Worm (Caenorhabditis elegans): ENCODE data around the gene msp-33.

The msp-33 gene

DNA sequence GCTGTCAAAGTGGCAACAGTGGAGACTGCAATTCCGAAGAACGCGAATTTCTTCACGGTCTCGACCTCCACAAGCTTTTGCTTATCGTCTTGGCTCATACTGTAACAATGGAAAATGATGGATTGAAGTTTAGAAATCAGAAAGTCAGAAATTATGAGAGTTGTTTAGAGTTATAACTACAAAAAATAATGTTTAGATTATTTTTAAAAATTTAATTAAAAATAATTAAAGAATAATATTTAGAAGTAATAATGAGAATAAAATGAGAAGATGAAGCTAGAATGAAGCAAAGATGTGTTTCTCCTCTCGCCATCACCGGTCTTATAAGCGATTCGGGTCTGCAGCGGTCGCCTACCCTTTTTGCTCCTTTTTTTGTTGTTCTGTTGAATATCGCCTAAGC lies 19.5 kb downstream of the msp-33 start, which contains the start of gene col-73:
TSS of gene col-73 (minus strand) at position 101 of the 400 bp plus-strand sequence.
- no peak for TF ChIP-seq nhr-43 (tag; optimal IDR thresholded peaks at IDR 0.05; ENCODE audit: poor library complexity, severe bottlenecking)
- no peak for TF ChIP-seq zag-1 (tag; optimal IDR thresholded peaks at IDR 0.05)
- no peak for TF ChIP-seq nhr-67 (tag; optimal IDR thresholded peaks at IDR 0.05)
- TF ChIP-seq unc-62 (GFP tag; optimal IDR thresholded peaks at IDR 0.05) = no peak

DNA sequence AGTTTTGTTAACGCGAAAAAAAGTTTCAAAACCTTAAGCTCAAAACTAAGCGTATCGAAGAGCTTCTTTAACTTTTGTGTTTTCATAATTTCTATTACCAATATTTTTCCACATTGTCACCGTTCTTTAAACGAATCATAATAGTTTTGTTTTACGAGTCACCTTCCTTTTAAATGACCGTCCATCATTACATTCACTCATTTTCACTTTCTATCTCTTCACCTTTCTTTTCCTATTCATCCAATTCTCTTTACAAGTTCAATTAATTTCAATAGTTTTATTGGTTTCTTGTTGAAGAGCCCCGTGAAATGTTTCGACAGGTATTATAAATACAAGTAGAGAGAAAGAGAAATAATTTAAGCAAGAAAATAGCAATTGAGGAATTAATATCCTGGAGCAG lies 20.7 kb downstream of the msp-33 start:
- no peak for TF ChIP-seq ama-1 (optimal IDR thresholded peaks at IDR 0.05)
- TF ChIP-seq ztf-4 (tag; optimal IDR thresholded peaks at IDR 0.05) = no peak
- no peak for TF ChIP-seq nhr-12 (tag; optimal IDR thresholded peaks at IDR 0.05)
- no peak for TF ChIP-seq elt-2 (tag; optimal IDR thresholded peaks at IDR 0.05)
- peak; percentile 35 for TF ChIP-seq nhr-43 (tag; optimal IDR thresholded peaks at IDR 0.05; ENCODE audit: poor library complexity, severe bottlenecking)
- no peak for TF ChIP-seq pqm-1 (tag; optimal IDR thresholded peaks at IDR 0.05)

DNA sequence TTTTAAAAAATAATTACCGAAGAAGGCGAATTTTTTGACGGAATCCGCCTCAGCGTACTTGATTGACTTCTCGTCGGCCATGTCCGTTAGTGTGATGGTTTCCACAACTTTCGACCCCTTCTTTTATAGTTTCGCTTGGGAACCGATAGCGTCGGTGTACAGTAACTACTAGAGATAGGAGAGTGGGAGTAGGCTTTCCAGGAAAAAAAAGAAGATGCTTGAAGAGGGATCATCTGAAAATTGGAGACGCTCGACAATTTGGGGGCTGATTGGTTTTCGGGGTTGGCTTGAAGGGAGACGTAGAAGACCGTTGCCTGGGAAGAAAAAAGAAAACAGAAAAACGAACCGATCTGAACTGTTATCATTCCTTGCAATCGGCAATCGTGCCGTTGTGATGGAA lies 21.8 kb downstream of the msp-33 start, which contains the start of gene col-20:
TSS of gene col-20 (minus strand) at position 101 of the 400 bp plus-strand sequence.
- TF ChIP-seq ceh-9 (tag; optimal IDR thresholded peaks at IDR 0.05) (no peak), zag-1 (tag; optimal IDR thresholded peaks at IDR 0.05) (no peak), R02D3.7 (tag; optimal IDR thresholded peaks at IDR 0.05) (no peak), nhr-77 (tag; optimal IDR thresholded peaks at IDR 0.05) (no peak), elt-3 (tag; optimal IDR thresholded peaks at IDR 0.05) (no peak), unc-62 (GFP tag; optimal IDR thresholded peaks at IDR 0.05) (no peak), unc-39 (tag; optimal IDR thresholded peaks at IDR 0.05) (no peak), ztf-11 (tag; optimal IDR thresholded peaks at IDR 0.05) (no peak), nhr-43 (tag; optimal IDR thresholded peaks at IDR 0.05; ENCODE audit: poor library complexity, severe bottlenecking) (no peak)

DNA sequence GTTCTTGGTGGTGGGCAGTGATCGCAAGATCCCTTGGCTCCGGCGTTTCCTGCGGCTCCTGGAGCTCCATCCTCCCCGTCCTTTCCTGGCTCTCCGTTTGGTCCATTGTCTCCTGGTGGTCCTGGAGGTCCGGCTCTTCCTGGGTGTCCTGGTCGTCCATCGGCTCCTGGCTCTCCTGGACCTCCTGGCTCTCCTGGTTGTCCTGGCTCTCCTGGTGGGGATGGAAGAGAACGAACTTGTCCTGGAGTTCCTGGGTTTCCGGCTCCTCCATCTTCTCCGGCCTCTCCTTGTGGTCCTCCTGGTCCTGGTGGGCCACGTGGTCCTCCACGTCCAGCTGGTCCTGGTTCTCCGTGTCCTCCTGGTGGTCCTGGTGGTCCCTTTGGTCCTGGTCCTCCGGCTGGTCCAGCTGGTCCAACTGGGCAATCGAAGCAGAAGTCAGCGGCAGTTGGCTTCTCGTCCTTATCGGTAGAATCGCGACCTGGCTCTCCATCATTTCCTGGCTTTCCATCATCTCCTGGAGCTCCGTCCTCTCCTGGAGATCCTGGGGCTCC lies 22.6 kb downstream of the msp-33 start:
- TF ChIP-seq daf-12 (tag; optimal IDR thresholded peaks at IDR 0.05) (no peak), tbx-2 (tag; optimal IDR thresholded peaks at IDR 0.05) (no peak), snpc-4 (tag; optimal IDR thresholded peaks at IDR 0.05) (no peak), nhr-43 (tag; optimal IDR thresholded peaks at IDR 0.05; ENCODE audit: poor library complexity, severe bottlenecking) (no peak), ZK546.5 (tag; optimal IDR thresholded peaks at IDR 0.05) (no peak), fkh-2 (tag; optimal IDR thresholded peaks at IDR 0.05) (no peak), unc-62 (GFP tag; optimal IDR thresholded peaks at IDR 0.05) (no peak), zag-1 (tag; optimal IDR thresholded peaks at IDR 0.05) (no peak), nhr-67 (tag; optimal IDR thresholded peaks at IDR 0.05) (no peak), nhr-25 (tag; optimal IDR thresholded peaks at IDR 0.05) (no peak), nhr-237 (tag; optimal IDR thresholded peaks at IDR 0.05) (no peak), egl-5 (tag; optimal IDR thresholded peaks at IDR 0.05) (no peak), nfya-1 (tag; optimal IDR thresholded peaks at IDR 0.05; ENCODE audit: insufficient read depth) (no peak), R02D3.7 (tag; optimal IDR thresholded peaks at IDR 0.05) (no peak), lin-39 (tag; optimal IDR thresholded peaks at IDR 0.05) (no peak), nhr-28 (tag; optimal IDR thresholded peaks at IDR 0.05) (no peak)

DNA sequence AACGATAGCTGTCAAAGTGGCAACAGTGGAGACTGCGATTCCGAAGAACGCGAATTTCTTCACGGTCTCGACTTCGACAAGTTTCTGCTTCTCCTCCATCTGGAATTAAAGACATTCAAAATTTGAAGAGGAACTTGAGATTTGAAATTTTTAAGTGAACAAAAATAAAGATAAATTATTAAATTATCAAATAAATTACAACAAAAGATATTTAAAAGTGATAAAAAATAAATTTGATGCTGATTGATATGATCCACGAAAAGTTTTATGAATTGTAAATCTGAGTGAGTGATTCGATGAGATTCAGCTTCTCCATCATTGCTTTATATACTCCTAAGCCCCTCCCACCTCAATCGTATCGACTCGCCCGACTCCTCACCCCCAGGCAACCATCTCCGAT lies 25.0 kb downstream of the msp-33 start, which contains the start of gene col-17:
TSS of gene col-17 (minus strand) at position 101 of the 400 bp plus-strand sequence.
- TF ChIP-seq nhr-43 (tag; optimal IDR thresholded peaks at IDR 0.05; ENCODE audit: poor library complexity, severe bottlenecking) (no peak), elt-3 (tag; optimal IDR thresholded peaks at IDR 0.05) (no peak), eor-1 (tag; optimal IDR thresholded peaks at IDR 0.05) (no peak), R02D3.7 (tag; optimal IDR thresholded peaks at IDR 0.05) (no peak)

DNA sequence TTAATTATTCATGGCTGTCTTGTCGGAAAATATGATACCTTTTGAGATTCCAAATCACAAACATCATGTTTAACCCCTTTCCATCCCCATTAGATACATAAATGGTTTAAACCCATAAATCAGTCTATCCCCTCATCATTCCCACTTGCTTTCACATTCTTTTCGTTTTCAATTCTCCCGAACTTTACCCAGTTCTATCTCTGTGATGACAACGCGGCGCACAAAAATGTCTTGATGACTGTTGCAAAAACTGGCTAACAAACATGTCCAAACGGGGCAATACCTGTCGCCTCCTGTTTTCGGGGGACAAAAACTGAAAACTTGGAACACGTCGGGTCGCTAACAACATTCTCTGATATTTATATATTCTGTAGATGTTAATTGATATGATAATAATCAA lies 26.4 kb downstream of the msp-33 start:
- no peak for TF ChIP-seq elt-1 (tag; optimal IDR thresholded peaks at IDR 0.05)
- no peak for TF ChIP-seq nhr-11 (tag; optimal IDR thresholded peaks at IDR 0.05)
- TF ChIP-seq nhr-25 (tag; optimal IDR thresholded peaks at IDR 0.05) = peak; percentile 78
- TF ChIP-seq elt-2 (tag; optimal IDR thresholded peaks at IDR 0.05) = no peak
- TF ChIP-seq nfya-1 (tag; optimal IDR thresholded peaks at IDR 0.05; ENCODE audit: insufficient read depth) = peak; percentile 25
- TF ChIP-seq nhr-23 (tag; optimal IDR thresholded peaks at IDR 0.05) = peak; percentile 64
- peak; percentile 91 for TF ChIP-seq ama-1 (optimal IDR thresholded peaks at IDR 0.05)
- TF ChIP-seq fkh-2 (tag; optimal IDR thresholded peaks at IDR 0.05) = no peak
- peak; percentile 28 for TF ChIP-seq R02D3.7 (tag; optimal IDR thresholded peaks at IDR 0.05)
- peak in 1 of 3 experiments; percentile 73 for TF ChIP-seq elt-3 (tag; optimal IDR thresholded peaks at IDR 0.05)
- TF ChIP-seq nhr-12 (tag; optimal IDR thresholded peaks at IDR 0.05) = no peak
- no peak for TF ChIP-seq fkh-10 (GFP tag; optimal IDR thresholded peaks at IDR 0.05)
- TF ChIP-seq ztf-11 (tag; optimal IDR thresholded peaks at IDR 0.05) = no peak
- no peak for TF ChIP-seq ceh-16 (tag; optimal IDR thresholded peaks at IDR 0.05)
- no peak for TF ChIP-seq ceh-82 (tag; optimal IDR thresholded peaks at IDR 0.05)
- TF ChIP-seq nhr-77 (tag; optimal IDR thresholded peaks at IDR 0.05) = peak; percentile 16
- peak; percentile 74 for TF ChIP-seq nhr-43 (tag; optimal IDR thresholded peaks at IDR 0.05; ENCODE audit: poor library complexity, severe bottlenecking)
- TF ChIP-seq sea-2 (GFP tag; optimal IDR thresholded peaks at IDR 0.05) = no peak
- no peak for TF ChIP-seq lin-15B (tag; optimal IDR thresholded peaks at IDR 0.05)
- no peak for TF ChIP-seq pqm-1 (tag; optimal IDR thresholded peaks at IDR 0.05)
- TF ChIP-seq mdl-1 (tag; optimal IDR thresholded peaks at IDR 0.05) = no peak
- no peak for TF ChIP-seq tbx-2 (tag; optimal IDR thresholded peaks at IDR 0.05)
- TF ChIP-seq mml-1 (tag; optimal IDR thresholded peaks at IDR 0.05) = no peak
- no peak for TF ChIP-seq zag-1 (tag; optimal IDR thresholded peaks at IDR 0.05)
- no peak for TF ChIP-seq hmg-11 (tag; optimal IDR thresholded peaks at IDR 0.05)
- peak; percentile 50 for TF ChIP-seq unc-62 (GFP tag; optimal IDR thresholded peaks at IDR 0.05)
- no peak for TF ChIP-seq eor-1 (tag; optimal IDR thresholded peaks at IDR 0.05)
- TF ChIP-seq lsy-12 (tag; optimal IDR thresholded peaks at IDR 0.05) = no peak
